Fruit fly (Drosophila melanogaster): ENCODE data around the gene CG31674.

DNA sequence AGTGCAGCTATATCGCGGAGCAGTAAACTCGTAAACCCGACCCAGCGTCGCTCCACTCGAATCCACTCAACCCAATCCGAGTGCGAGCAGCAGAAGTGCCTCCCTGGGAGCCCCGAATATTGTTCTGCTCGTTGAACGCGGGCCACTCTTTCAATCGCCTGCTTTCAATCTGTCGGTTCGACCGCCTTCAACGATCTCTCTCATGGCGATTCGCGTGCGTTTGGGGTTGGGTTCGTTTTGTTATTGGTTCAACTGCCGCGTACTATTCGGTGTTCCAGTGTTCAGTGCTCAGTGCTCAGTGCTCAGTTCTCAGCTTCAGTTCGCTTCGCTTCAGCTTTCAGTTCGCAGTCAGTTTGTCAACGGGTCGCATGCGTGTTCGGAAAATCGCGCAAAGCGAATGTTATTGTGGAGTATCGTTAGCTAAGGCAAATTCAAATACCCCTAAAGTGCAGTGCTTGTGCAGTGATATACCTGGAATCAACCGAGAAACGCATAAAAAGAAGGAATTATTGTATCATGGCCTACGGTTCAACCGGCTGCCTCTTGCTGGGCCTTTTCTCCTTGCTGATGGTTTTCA is 9.5 kb downstream of the CG31674 start, which contains the start of gene CG31676:
- no peak for TF ChIP-seq pan (optimal IDR thresholded peaks at IDR 0.05)
- TF ChIP-seq pan (GFP tag; optimal IDR thresholded peaks at IDR 0.05 in 1 of 2, IDR thresholded peaks at IDR 0.05 in 1 of 2), result no peak
- no peak for TF ChIP-seq CG6791 (GFP tag; IDR thresholded peaks at IDR 0.05; ENCODE audit: partially characterized antibody)
- peak; percentile 56 for TF ChIP-seq CG3281 (GFP tag; optimal IDR thresholded peaks at IDR 0.05)
- TF ChIP-seq CG10565 (GFP tag; optimal IDR thresholded peaks at IDR 0.05), result no peak
- no peak for TF ChIP-seq CG14710 (tag; optimal IDR thresholded peaks at IDR 0.05)
- TF ChIP-seq CG11456 (GFP tag; IDR thresholded peaks at IDR 0.05), result 0 out of 3 replicates have a peak, but pooled peaks have one; percentile 47
- no peak for TF ChIP-seq CG12236 (GFP tag; optimal IDR thresholded peaks at IDR 0.05)

Measured in whole organism, embryonic.